Fruit fly (Drosophila melanogaster) whole organism, embryonic: ENCODE results near the gene mAcon1.

Source experiments
- ATbp ChIP-seq: fragments of 200-800 bp; sonication (Bioruptor generic); optimal IDR thresholded peaks from 2 replicates; lab custom pipeline; 2017; ENCODE audit warnings: missing biosample characterization, mild to moderate bottlenecking, missing genetic modification characterization, missing genetic modification reagents
- Bdp1 ChIP-seq: fragments of 200-800 bp; sonication (Bioruptor generic); optimal IDR thresholded peaks from 3 replicates; lab custom pipeline; 2016; ENCODE audit warnings: missing biosample characterization, missing genetic modification characterization
- Blimp-1 ChIP-seq: fragments of 200-800 bp; sonication (Bioruptor generic); optimal IDR thresholded peaks from 3 replicates; lab custom pipeline; 2018; ENCODE audit warnings: missing biosample characterization, missing genetic modification characterization, mild to moderate bottlenecking, moderate library complexity, missing genetic modification reagents
- CG10209 ChIP-seq: fragments of 200-800 bp; sonication (Bioruptor generic); optimal IDR thresholded peaks from 3 replicates; lab custom pipeline; 2017; ENCODE audit warnings: missing biosample characterization, mild to moderate bottlenecking, missing genetic modification characterization, missing genetic modification reagents
- CG10654 ChIP-seq: fragments of 200-800 bp; sonication (Bioruptor generic); optimal IDR thresholded peaks from 2 replicates; lab custom pipeline; 2016; ENCODE audit warnings: missing biosample characterization, missing genetic modification characterization
- CG12104 ChIP-seq: fragments of 200-800 bp; sonication (Bioruptor generic); optimal IDR thresholded peaks from 3 replicates; lab custom pipeline; 2016; ENCODE audit warnings: missing biosample characterization, missing genetic modification characterization
- CG14710 ChIP-seq: fragments of 200-800 bp; sonication (Bioruptor generic); optimal IDR thresholded peaks from 3 replicates; lab custom pipeline; 2019; ENCODE audit warnings: missing biosample characterization, mild to moderate bottlenecking, missing genetic modification characterization, moderate library complexity
- CG16813 ChIP-seq: fragments of 200-800 bp; sonication (Bioruptor generic); IDR thresholded peaks from 3 replicates; pipeline ENCODE4 v1.3.6; 2022; ENCODE audit warnings: missing biosample characterization, missing genetic modification characterization; ENCODE audit not compliant: partially characterized antibody
- CG17328 ChIP-seq: fragments of 200-800 bp; sonication (Bioruptor generic); IDR thresholded peaks from 2 replicates; pipeline ENCODE4 v1.3.6; 2022; ENCODE audit warnings: missing biosample characterization, missing genetic modification characterization
- CG2712 ChIP-seq: fragments of 200-800 bp; optimal IDR thresholded peaks from 3 replicates; lab custom pipeline; 2019; ENCODE audit warnings: missing biosample characterization, mild to moderate bottlenecking, missing genetic modification characterization, moderate library complexity
- CG30431 ChIP-seq: fragments of 200-800 bp; sonication (Bioruptor generic); optimal IDR thresholded peaks from 2 replicates; lab custom pipeline; 2017; ENCODE audit warnings: missing biosample characterization, missing genetic modification characterization
- CG3163 ChIP-seq: fragments of 200-800 bp; sonication (Bioruptor generic); optimal IDR thresholded peaks from 3 replicates; lab custom pipeline; 2016; ENCODE audit warnings: missing biosample characterization, missing genetic modification characterization
- CG34422 ChIP-seq: fragments of 200-800 bp; sonication (Bioruptor generic); IDR thresholded peaks from 3 replicates; pipeline ENCODE4 v1.3.6; 2022; ENCODE audit warnings: missing biosample characterization, missing genetic modification characterization
- CG4282 ChIP-seq: fragments of 200-800 bp; sonication (Bioruptor generic); optimal IDR thresholded peaks from 2 replicates; lab custom pipeline; 2016; ENCODE audit warnings: missing biosample characterization, missing genetic modification characterization
- CG6175 ChIP-seq: fragments of 200-800 bp; sonication (Bioruptor generic); IDR thresholded peaks from 3 replicates; pipeline ENCODE4 v1.3.6; 2022; ENCODE audit warnings: missing biosample characterization, missing genetic modification characterization
- CG6813 ChIP-seq: fragments of 200-800 bp; sonication (Bioruptor generic); optimal IDR thresholded peaks from 2 replicates; lab custom pipeline; 2017; ENCODE audit warnings: missing biosample characterization, missing genetic modification characterization, mild to moderate bottlenecking, moderate library complexity, missing genetic modification reagents
- CG7963 ChIP-seq: fragments of 200-800 bp; sonication (Bioruptor generic); IDR thresholded peaks from 3 replicates; pipeline ENCODE4 v1.3.6; 2022; ENCODE audit warnings: missing biosample characterization, missing genetic modification characterization; ENCODE audit not compliant: partially characterized antibody
- CG9215 ChIP-seq: fragments of 200-800 bp; sonication (Bioruptor generic); IDR thresholded peaks from 2 replicates; pipeline ENCODE4 v1.3.6; 2022; ENCODE audit warnings: missing biosample characterization, missing genetic modification characterization
- CTCF ChIP-seq: fragments of 200-800 bp; sonication (Bioruptor generic); optimal IDR thresholded peaks from 2 replicates; lab custom pipeline; 2017; ENCODE audit warnings: missing biosample characterization, mild to moderate bottlenecking, missing genetic modification characterization, moderate library complexity
- Dfd ChIP-seq, 2 experiments: fragments of >200 bp; optimal IDR thresholded peaks; 2 replicates each; lab custom pipeline; 2017; ENCODE audit warnings: missing biosample characterization in 2 of 2, missing genetic modification characterization in 2 of 2
- Elba2 ChIP-seq: fragments of 200-800 bp; sonication (Bioruptor generic); optimal IDR thresholded peaks from 3 replicates; lab custom pipeline; 2016; ENCODE audit warnings: missing biosample characterization, missing genetic modification characterization
- Ets97D ChIP-seq: fragments of 200-800 bp; sonication (Bioruptor generic); optimal IDR thresholded peaks from 3 replicates; lab custom pipeline; 2016; ENCODE audit warnings: missing biosample characterization, missing genetic modification characterization
- HLHmδ ChIP-seq: fragments of 200-800 bp; sonication (Bioruptor generic); optimal IDR thresholded peaks from 2 replicates; lab custom pipeline; 2018; ENCODE audit warnings: missing biosample characterization, mild to moderate bottlenecking, missing genetic modification characterization, moderate library complexity
- Hr78 ChIP-seq, 2 experiments: fragments of 200-800 bp in 1 of 2; fragments of >200 bp in 1 of 2; sonication (Bioruptor generic) in 1 of 2; optimal IDR thresholded peaks; 2 replicates each; lab custom pipeline; 2017 to 2019; ENCODE audit warnings: missing biosample characterization in 2 of 2, missing genetic modification characterization in 2 of 2, mild to moderate bottlenecking in 1 of 2, moderate library complexity in 1 of 2
- Med ChIP-seq: fragments of 200-800 bp; sonication (Bioruptor generic); peaks from one replicate; lab custom pipeline; 2016; ENCODE audit warnings: missing biosample characterization, missing genetic modification characterization, mild to moderate bottlenecking, inconsistent platforms, moderate library complexity
- NC2β ChIP-seq: fragments of 200-800 bp; sonication (Bioruptor generic); optimal IDR thresholded peaks from 2 replicates; lab custom pipeline; 2016; ENCODE audit warnings: missing biosample characterization, missing genetic modification characterization
- Pdp1 ChIP-seq, 2 experiments: fragments of 200-800 bp; sonication (Bioruptor generic); optimal IDR thresholded peaks; 3 replicates each; lab custom pipeline; 2016; ENCODE audit warnings: missing biosample characterization in 2 of 2, missing genetic modification characterization in 2 of 2, mild to moderate bottlenecking in 1 of 2, moderate library complexity in 1 of 2
- Tbp ChIP-seq: fragments of >200 bp; optimal IDR thresholded peaks from 2 replicates; lab custom pipeline; 2018; ENCODE audit warnings: missing biosample characterization, missing genetic modification characterization
- Xrp1 ChIP-seq: fragments of 200-800 bp; sonication (Bioruptor generic); IDR thresholded peaks from 2 replicates; pipeline ENCODE4 v1.3.6; 2022; ENCODE audit warnings: missing biosample characterization, missing genetic modification characterization
- btn ChIP-seq: fragments of 200-800 bp; sonication (Bioruptor generic); optimal IDR thresholded peaks from 2 replicates; lab custom pipeline; 2016; ENCODE audit warnings: missing biosample characterization, missing genetic modification characterization
- chm ChIP-seq: fragments of 200-800 bp; sonication (Bioruptor generic); IDR thresholded peaks from 2 replicates; pipeline ENCODE4 v1.3.6; 2022; ENCODE audit warnings: missing biosample characterization, missing genetic modification characterization
- crol ChIP-seq: fragments of 200-800 bp; sonication (Bioruptor generic); IDR thresholded peaks from 2 replicates; pipeline ENCODE4 v1.3.6; 2022; ENCODE audit warnings: missing biosample characterization, missing genetic modification characterization
- da ChIP-seq: fragments of 200-800 bp; sonication (Bioruptor generic); optimal IDR thresholded peaks from 2 replicates; lab custom pipeline; 2016; ENCODE audit warnings: missing biosample characterization, missing genetic modification characterization
- dmrt99B ChIP-seq: fragments of 200-800 bp; sonication (Bioruptor generic); optimal IDR thresholded peaks from 2 replicates; lab custom pipeline; 2018; ENCODE audit warnings: missing biosample characterization, mild to moderate bottlenecking, missing genetic modification characterization, moderate library complexity
- dysf ChIP-seq: fragments of 200-800 bp; sonication (Bioruptor generic); IDR thresholded peaks from 3 replicates; pipeline ENCODE4 v1.3.6; 2022; ENCODE audit warnings: missing biosample characterization, missing genetic modification characterization
- en ChIP-seq: fragments of 200-800 bp; sonication (Bioruptor generic); optimal IDR thresholded peaks from 2 replicates; lab custom pipeline; 2016; ENCODE audit warnings: missing biosample characterization, missing genetic modification characterization
- eyg ChIP-seq: fragments of 200-800 bp; sonication (Bioruptor generic); optimal IDR thresholded peaks from 3 replicates; lab custom pipeline; 2016; ENCODE audit warnings: missing biosample characterization, missing genetic modification characterization
- hth ChIP-seq: fragments of >200 bp; optimal IDR thresholded peaks from 2 replicates; lab custom pipeline; 2017; ENCODE audit warnings: inconsistent platforms
- insv ChIP-seq, 2 experiments: fragments of 200-800 bp; sonication (Bioruptor generic); optimal IDR thresholded peaks; 3 replicates each; lab custom pipeline; 2016 to 2018; ENCODE audit warnings: missing biosample characterization in 2 of 2, missing genetic modification characterization in 2 of 2
- inv ChIP-seq: fragments of 200-800 bp; sonication (Bioruptor generic); IDR thresholded peaks from 2 replicates; pipeline ENCODE4 v1.3.6; 2022; ENCODE audit warnings: missing biosample characterization, missing genetic modification characterization; ENCODE audit not compliant: partially characterized antibody
- mirr ChIP-seq: fragments of 200-800 bp; sonication (Bioruptor generic); optimal IDR thresholded peaks from 3 replicates; lab custom pipeline; 2018; ENCODE audit warnings: missing biosample characterization, mild to moderate bottlenecking, missing genetic modification characterization
- oc ChIP-seq: fragments of 200-800 bp; sonication (Bioruptor generic); optimal IDR thresholded peaks from 2 replicates; lab custom pipeline; 2018; ENCODE audit warnings: missing biosample characterization, mild to moderate bottlenecking, missing genetic modification characterization, moderate library complexity
- prd ChIP-seq, 3 experiments: fragments of >200 bp in 2 of 3; fragments of 200-800 bp in 1 of 3; sonication (Bioruptor generic) in 1 of 3; optimal IDR thresholded peaks in 2 of 3; IDR thresholded peaks in 1 of 3; 2 replicates in 2 of 3; 3 replicates in 1 of 3; pipeline versions ENCODE4 v1.3.6 to Lab custom; 2017 to 2022; ENCODE audit warnings: missing biosample characterization in 1 of 3, missing genetic modification characterization in 1 of 3
- sc ChIP-seq, 3 experiments: fragments of >200 bp in 2 of 3; fragments of 200-800 bp in 1 of 3; sonication (Bioruptor generic) in 1 of 3; optimal IDR thresholded peaks; 2 replicates in 2 of 3; 3 replicates in 1 of 3; lab custom pipeline; 2017; ENCODE audit warnings: mild to moderate bottlenecking in 1 of 3, missing biosample characterization in 1 of 3, missing genetic modification characterization in 1 of 3, missing genetic modification reagents in 1 of 3
- slbo ChIP-seq: fragments of 200-800 bp; sonication (Bioruptor generic); IDR thresholded peaks from 2 replicates; pipeline ENCODE4 v1.3.6; 2022; ENCODE audit warnings: missing biosample characterization, missing genetic modification characterization
- slp2 ChIP-seq: fragments of 200-800 bp; sonication (Bioruptor generic); optimal IDR thresholded peaks from 2 replicates; lab custom pipeline; 2016; ENCODE audit warnings: missing biosample characterization, missing genetic modification characterization
- vnd ChIP-seq: fragments of 200-800 bp; sonication (Bioruptor generic); IDR thresholded peaks from 3 replicates; pipeline ENCODE4 v1.3.6; 2022; ENCODE audit warnings: missing biosample characterization, missing genetic modification characterization; ENCODE audit not compliant: partially characterized antibody
- vvl ChIP-seq: fragments of 200-800 bp; sonication (Bioruptor generic); IDR thresholded peaks from 2 replicates; pipeline ENCODE4 v1.3.6; 2022; ENCODE audit warnings: missing biosample characterization, missing genetic modification characterization
- zfh1 ChIP-seq: fragments of 200-800 bp; sonication (Bioruptor generic); IDR thresholded peaks from 3 replicates; pipeline ENCODE4 v1.3.6; 2022; ENCODE audit warnings: missing biosample characterization, missing genetic modification characterization

mAcon1 gene

dm6 chr2L:21166422-21166821 is 1.9 kb upstream of the mAcon1 start (continued):
- TF ChIP-seq Hr78 (GFP tag; optimal IDR thresholded peaks at IDR 0.05; lab: Kevin White, UChicago), result no peak
- no peak for TF ChIP-seq CG6813
- no peak for TF ChIP-seq CTCF (GFP tag; lab: Kevin White, UChicago)
- no peak for TF ChIP-seq HLHmδ (GFP tag; lab: Kevin White, UChicago)
- no peak for TF ChIP-seq CG6175 (GFP tag; lab: Robert Waterston, UW)

DNA sequence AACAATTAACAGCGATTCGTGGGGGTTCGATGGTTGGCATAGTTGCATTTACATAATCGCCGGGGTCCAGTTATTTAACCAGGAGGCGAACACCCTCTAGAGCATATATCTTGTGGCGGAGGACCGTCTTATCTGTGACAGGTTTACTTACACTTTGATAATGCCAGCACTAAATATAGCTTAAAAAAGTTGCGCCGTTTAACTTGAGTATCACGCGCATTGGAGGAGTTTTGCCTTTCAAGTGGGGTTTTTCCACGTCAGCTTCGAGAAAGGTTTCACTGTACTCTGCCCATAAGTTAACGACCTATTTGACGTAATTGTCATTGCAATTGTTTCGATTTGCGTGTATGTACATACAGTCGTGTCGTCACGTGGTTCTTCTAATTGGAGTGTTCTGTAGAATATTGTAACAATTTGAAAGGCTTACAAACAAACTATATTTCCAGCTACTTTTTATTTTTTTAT is 822 bp downstream of the mAcon1 start:
- TF ChIP-seq CG30431 (GFP tag; lab: Kevin White, UChicago) (no peak), NC2β (GFP tag; lab: Kevin White, UChicago) (no peak), vvl (GFP tag; lab: Robert Waterston, UW) (no peak), sc (optimal IDR thresholded peaks at IDR 0.05; lab: Kevin White, UChicago) (no peak), sc (GFP tag; optimal IDR thresholded peaks at IDR 0.05; lab: Kevin White, UChicago) (no peak), vnd (GFP tag; lab: Robert Waterston, UW) (no peak), Med (GFP tag; lab: Kevin White, UChicago) (peak; percentile 39), oc (tag; lab: Kevin White, UChicago) (no peak), Xrp1 (GFP tag; lab: Robert Waterston, UW) (peak; percentile 12; the same call in 1 of the 2 replicates), prd (optimal IDR thresholded peaks at IDR 0.05; lab: Kevin White, UChicago) (no peak), prd (GFP tag; IDR thresholded peaks at IDR 0.05; lab: Robert Waterston, UW) (no peak), dysf (GFP tag; lab: Robert Waterston, UW) (no peak), zfh1 (0 out of 3 replicates have a peak, but pooled peaks have one; percentile 27), insv (GFP tag; optimal IDR thresholded peaks at IDR 0.05; lab: Kevin White, UChicago) (peak in 1 of 2 experiments; percentile 7), CG10654 (no peak), CG3163 (GFP tag; lab: Kevin White, UChicago) (no peak), da (no peak), Pdp1 (GFP tag; optimal IDR thresholded peaks at IDR 0.05; lab: Kevin White, UChicago) (peak in 1 of 2 experiments; percentile 58), CTCF (GFP tag; lab: Kevin White, UChicago) (no peak), btn (no peak), CG10209 (GFP tag; lab: Kevin White, UChicago) (no peak), CG2712 (no peak), Dfd (GFP tag; optimal IDR thresholded peaks at IDR 0.05; lab: Kevin White, UChicago) (no peak), hth (lab: Kevin White, UChicago) (no peak), Blimp-1 (GFP tag; lab: Kevin White, UChicago) (no peak), Ets97D (GFP tag; lab: Kevin White, UChicago) (no peak), slbo (GFP tag; lab: Robert Waterston, UW) (no peak), eyg (GFP tag; lab: Kevin White, UChicago) (no peak), crol (no peak), CG9215 (no peak), dmrt99B (tag; lab: Kevin White, UChicago) (no peak), CG14710 (tag; lab: Kevin White, UChicago) (no peak), Bdp1 (GFP tag; lab: Kevin White, UChicago) (no peak), CG7963 (GFP tag; lab: Robert Waterston, UW) (no peak), Tbp (no peak), CG4282 (GFP tag; lab: Kevin White, UChicago) (no peak), en (GFP tag; lab: Kevin White, UChicago) (no peak), slp2 (GFP tag; lab: Kevin White, UChicago) (no peak), ATbp (no peak), Elba2 (GFP tag; lab: Kevin White, UChicago) (peak; percentile 8), CG17328 (GFP tag; lab: Robert Waterston, UW) (0 out of 2 replicates have a peak, but pooled peaks have one; percentile 6), CG16813 (GFP tag; lab: Robert Waterston, UW) (no peak), CG12104 (GFP tag; lab: Kevin White, UChicago) (no peak), CG34422 (GFP tag; lab: Robert Waterston, UW) (peak; percentile 26; the same call in 1 of the 3 replicates), mirr (GFP tag; lab: Kevin White, UChicago) (peak; percentile 24), chm (GFP tag; lab: Robert Waterston, UW) (no peak), inv (GFP tag; lab: Robert Waterston, UW) (no peak)
